Fruit fly (Drosophila melanogaster) ovary, adult (tissue): ENCODE data around the gene MED28.

ENCODE experiments used
- CG17801 ChIP-seq: fragments of 200-800 bp; optimal IDR thresholded peaks from 2 replicates; lab custom pipeline; 2019; ENCODE audit warnings: missing biosample characterization, mild to moderate bottlenecking, missing genetic modification characterization, moderate library complexity; ENCODE audit not compliant: partially characterized antibody

MED28 gene

DNA sequence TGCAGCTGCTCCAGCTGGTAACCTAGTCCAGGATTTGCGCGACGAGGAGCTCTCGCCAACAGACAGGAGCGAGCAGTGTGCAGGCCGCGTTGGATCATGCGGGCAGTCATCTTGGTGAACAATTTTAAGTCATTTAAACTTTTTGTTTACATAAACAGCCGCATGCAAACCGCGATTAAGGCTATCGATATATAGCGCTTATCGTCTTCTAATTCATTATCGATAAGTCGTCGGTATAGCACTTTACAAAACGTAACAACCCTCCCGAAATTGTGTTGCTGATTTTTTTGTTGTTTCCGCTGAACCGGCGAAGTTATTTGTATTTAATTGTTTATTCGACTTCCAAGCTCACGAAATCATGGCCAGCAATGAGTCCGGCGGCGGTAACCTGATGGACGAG lies at the start of gene MED28, which contains the start of gene CG4553:
Gene MED28 (plus strand): TSS at position 260 of the 400 bp plus-strand sequence.
Gene CG4553 (minus strand): TSS at position 172 of the 400 bp plus-strand sequence.
- peak; percentile 24 for TF ChIP-seq CG17801 (GFP tag; lab: Kevin White, UChicago)

dm6 chr3R:25427175-25427574 lies 49.6 kb upstream of the MED28 start:
- no peak for TF ChIP-seq CG17801 (GFP tag; lab: Kevin White, UChicago)

- TF ChIP-seq CG17801 (GFP tag; lab: Kevin White, UChicago): no peak
Measured at dm6 chr3R:25437254-25437810, 39.5 kb upstream of the MED28 start.

- TF ChIP-seq CG17801 (GFP tag; lab: Kevin White, UChicago): no peak
Measured at dm6 chr3R:25438353-25438986, 38.3 kb upstream of the MED28 start.

DNA sequence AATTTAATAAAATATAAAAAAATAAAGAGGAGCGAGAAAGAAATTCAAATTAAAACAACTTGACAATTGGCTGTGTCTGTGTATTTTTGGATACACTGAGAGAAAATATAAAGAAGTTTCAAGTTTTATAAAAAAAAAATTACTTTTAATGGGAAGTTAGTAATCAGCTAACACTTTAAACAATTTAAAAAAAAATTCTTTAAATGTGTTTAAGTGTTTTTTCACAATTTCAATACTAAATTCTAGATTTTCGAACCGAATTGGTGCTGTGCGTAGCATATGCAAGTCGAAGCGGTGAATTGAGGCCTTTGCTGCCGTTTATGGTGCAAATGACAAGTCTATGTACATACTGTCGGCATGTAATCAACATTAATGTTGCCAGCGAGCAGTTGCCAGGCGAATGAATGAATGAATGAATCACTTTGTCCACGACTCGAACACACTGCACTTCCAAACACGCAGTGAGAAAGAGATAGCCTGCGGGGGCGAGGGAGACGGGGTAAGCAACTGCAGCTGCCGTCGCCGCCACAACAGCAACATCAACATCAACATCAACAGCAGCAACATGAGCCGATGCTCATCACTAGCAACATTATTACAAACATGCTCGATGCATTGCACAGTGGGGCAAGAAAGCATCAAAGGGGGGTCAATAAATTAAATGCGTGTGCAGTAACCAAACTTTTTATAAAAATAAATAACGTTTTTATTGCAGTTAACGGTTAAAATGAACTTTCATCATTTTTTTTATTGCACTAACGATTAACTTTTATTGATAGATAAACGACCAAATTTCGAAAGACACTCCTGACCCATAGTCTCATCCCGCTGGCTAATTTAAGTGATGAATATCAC lies 31.0 kb upstream of the MED28 start:
- TF ChIP-seq CG17801 (GFP tag; lab: Kevin White, UChicago): no peak

DNA sequence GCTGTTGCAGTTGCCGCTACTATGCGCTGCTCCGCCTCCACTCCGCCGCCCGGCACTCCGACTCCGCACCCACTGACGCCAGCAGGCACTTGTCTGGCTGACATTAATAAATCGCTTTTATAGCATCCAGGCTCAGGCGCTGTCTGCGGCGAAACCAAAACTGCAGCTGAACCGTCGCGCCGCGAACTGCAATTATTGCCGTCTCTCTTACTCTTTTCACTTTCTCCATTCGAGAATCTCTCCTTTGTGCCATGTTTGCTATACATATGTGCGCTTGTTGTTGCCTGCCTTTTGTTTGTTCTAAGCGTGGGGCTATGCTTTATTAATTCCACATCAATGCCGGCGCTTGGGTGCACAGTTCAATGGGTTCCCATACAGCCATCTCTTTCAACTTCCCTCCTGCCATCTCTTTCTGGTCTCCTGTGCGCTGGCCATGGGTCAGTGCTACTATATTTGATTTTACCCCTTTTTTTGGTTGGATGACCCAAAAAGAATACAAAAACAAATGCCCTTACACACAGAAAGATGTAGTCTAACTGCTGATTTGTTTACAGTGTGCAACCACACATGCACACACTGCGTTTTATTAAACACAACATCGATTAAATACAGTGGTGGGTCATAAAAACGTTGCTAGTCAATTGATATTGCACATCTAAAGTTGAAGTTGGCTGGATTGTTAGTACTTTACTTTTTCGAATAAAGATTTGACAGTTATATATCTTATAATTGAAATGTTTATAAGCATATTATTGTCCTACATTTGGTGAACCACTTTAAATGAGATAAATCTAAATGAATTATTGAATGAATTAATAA lies 30.1 kb upstream of the MED28 start:
- no peak for TF ChIP-seq CG17801 (GFP tag; lab: Kevin White, UChicago)

dm6 chr3R:25447451-25447850 lies 29.4 kb upstream of the MED28 start:
- no peak for TF ChIP-seq CG17801 (GFP tag; lab: Kevin White, UChicago)

DNA sequence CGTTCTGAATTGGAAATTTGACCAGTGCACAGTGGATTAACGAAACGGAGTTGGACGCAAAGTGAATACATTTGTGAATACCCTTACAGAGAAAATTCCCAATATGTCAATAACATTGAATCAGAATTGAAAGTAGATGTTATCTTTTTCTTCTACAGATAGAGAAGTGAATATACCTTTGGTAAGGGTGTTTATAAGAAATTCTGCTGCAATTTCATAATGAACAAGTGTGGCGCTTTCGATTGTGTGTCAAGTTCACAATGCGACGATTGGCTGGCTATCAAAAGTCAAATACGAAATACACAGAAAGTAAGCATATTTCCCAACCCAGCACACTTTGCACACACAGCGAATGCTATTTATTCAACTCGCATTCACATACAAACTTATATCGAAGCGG lies 28.5 kb upstream of the MED28 start:
- TF ChIP-seq CG17801 (GFP tag; lab: Kevin White, UChicago): peak; percentile 44

DNA sequence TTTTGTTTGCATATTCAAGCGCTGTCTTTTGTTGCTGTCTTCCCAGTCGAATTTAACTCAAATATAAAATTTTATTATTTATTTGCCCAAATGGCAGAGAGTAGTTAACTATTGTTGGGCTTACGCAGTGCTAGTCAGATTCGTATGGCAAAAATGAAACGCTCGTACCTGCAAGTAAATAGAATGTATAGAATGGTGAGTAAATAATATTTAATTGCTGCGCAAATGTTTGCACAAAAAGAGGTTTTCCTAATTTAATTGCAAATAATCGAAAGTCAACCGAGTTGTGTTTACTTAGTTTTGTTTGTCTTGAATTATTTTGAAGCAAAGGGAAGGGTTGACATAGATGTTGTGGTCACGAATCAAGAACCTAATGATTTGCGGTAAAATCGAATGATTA lies 28.1 kb upstream of the MED28 start:
- TF ChIP-seq CG17801 (GFP tag; lab: Kevin White, UChicago): no peak

DNA sequence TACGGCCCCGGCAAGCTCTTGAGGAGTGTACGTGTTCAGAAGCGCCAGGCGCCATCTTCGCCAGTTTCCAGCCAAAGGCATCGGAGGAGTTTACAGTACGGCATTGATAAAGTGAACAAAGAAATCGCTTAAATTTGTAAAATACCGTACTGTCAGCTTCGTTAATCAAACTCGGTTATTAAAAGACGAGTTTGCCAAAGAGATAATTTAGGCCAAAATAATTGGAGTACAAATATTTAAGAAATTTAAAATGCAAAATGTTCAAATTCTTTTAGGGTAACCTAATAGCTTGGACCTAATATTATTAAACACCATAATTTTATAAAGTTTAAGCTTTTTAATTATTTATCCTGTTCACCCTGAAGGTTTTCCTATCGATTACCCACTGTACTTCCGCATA lies 25.0 kb upstream of the MED28 start:
- no peak for TF ChIP-seq CG17801 (GFP tag; lab: Kevin White, UChicago)

- no peak for TF ChIP-seq CG17801 (GFP tag; lab: Kevin White, UChicago)
Measured at dm6 chr3R:25453150-25453680, 23.6 kb upstream of the MED28 start.

DNA sequence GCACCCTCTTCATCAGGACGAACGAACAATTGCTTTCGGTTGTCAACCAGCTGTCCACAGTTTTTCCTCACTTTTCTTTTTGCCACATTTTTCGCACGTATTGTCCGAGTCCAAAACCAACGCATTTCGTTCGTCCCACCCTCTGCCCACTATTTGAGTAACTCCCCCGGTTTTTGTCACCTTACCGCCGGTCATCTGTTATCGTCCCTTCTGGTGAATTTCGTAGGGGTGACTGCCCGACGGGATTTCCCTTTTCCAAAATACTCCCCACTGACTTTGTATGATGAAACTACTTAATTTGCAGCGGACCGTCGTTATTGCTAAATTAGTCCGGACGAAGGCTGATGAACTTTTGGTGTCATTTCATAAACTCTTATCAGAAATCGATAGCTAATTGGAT lies 19.7 kb upstream of the MED28 start:
- TF ChIP-seq CG17801 (GFP tag; lab: Kevin White, UChicago): no peak

DNA sequence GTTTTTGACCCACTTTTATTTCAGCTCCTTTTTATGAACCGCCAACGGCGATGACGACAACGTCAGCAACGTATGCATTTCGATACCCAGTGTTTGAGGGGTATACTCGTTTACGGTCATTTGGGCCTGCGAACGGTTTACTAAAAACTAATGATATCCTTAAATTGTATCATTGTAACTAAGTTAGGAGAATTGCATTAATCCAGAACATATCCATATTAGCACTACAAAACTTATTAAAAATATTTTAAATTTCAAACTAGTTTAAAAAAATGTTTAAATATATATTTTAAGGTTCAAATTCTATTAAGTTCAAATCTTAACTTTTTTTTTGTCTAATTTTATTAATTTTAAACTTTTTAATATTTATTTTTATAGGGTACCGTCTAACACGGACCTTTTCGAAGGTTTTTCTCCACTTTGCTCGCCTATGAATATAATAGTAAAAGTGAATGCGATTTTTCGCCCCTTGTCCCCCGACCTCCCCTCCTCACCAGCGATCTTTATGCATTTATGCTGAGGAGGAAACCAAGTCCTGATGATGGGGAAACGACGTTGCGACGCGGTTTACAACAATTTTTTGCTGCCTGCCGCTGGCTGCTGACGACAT lies 17.5 kb upstream of the MED28 start:
- TF ChIP-seq CG17801 (GFP tag; lab: Kevin White, UChicago): no peak

DNA sequence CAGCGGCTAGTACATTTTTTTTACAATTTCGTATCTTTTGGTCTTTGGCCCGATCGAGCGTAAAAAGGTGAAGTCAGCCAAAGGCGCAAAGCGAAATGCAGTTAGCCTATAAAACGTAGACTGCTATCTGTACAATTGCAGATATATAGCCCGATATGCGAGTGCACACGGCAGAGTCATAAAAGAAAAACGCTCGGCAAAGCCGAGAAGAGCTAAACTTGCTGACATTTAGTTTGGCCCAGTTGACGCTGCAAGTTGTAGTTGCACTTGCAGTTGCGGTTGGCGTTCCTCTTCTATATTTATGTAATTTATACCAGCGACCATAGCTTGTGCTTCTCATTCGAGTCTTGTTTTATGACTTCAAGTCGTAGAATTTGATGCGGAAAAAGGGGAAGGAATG lies 16.2 kb upstream of the MED28 start:
- TF ChIP-seq CG17801 (GFP tag; lab: Kevin White, UChicago): no peak
